Fruit fly (Drosophila melanogaster) whole organism: ENCODE data around the gene pico.

ENCODE experiments used
- CG8478 ChIP-seq: fragments of >200 bp; optimal IDR thresholded peaks from 2 replicates; lab custom pipeline; 2018; ENCODE audit warnings: inconsistent platforms
- Dll ChIP-seq: fragments of >200 bp; optimal IDR thresholded peaks from 2 replicates; lab custom pipeline; 2017
- EcR ChIP-seq, 2 experiments: fragments of >200 bp; optimal IDR thresholded peaks; 2 replicates each; lab custom pipeline; 2017; ENCODE audit warnings: missing biosample characterization in 2 of 2, missing genetic modification characterization in 2 of 2, missing genetic modification reagents in 2 of 2
- pan ChIP-seq: fragments of >200 bp; optimal IDR thresholded peaks from 2 replicates; lab custom pipeline; 2017
- psq ChIP-seq: fragments of >200 bp; optimal IDR thresholded peaks from 2 replicates; lab custom pipeline; 2017
- usp ChIP-seq: fragments of >200 bp; optimal IDR thresholded peaks from 2 replicates; lab custom pipeline; 2017; ENCODE audit warnings: missing biosample characterization, missing genetic modification characterization, mixed read lengths

The pico gene

dm6 chrX:19878342-19879204 is 26.7 kb upstream of the pico start:
- TF ChIP-seq psq (lab: Kevin White, UChicago) (no peak), Dll (lab: Kevin White, UChicago) (no peak), EcR (GFP tag; optimal IDR thresholded peaks at IDR 0.05; lab: Kevin White, UChicago) (no peak), usp (GFP tag; lab: Kevin White, UChicago) (no peak), CG8478 (lab: Kevin White, UChicago) (no peak), pan (lab: Kevin White, UChicago) (no peak)

dm6 chrX:19876836-19877468 is 25.1 kb upstream of the pico start:
- TF ChIP-seq EcR (GFP tag; optimal IDR thresholded peaks at IDR 0.05; lab: Kevin White, UChicago) (no peak), Dll (lab: Kevin White, UChicago) (peak; percentile 67)

dm6 chrX:19875629-19876028 is 23.8 kb upstream of the pico start:
- no peak for TF ChIP-seq EcR (GFP tag; optimal IDR thresholded peaks at IDR 0.05; lab: Kevin White, UChicago)

dm6 chrX:19875059-19875458 is 23.2 kb upstream of the pico start:
- TF ChIP-seq pan (lab: Kevin White, UChicago): no peak
- no peak for TF ChIP-seq Dll (lab: Kevin White, UChicago)
- no peak for TF ChIP-seq EcR (GFP tag; optimal IDR thresholded peaks at IDR 0.05; lab: Kevin White, UChicago)
- TF ChIP-seq usp (GFP tag; lab: Kevin White, UChicago): no peak
- no peak for TF ChIP-seq psq (lab: Kevin White, UChicago)
- TF ChIP-seq CG8478 (lab: Kevin White, UChicago): no peak

- TF ChIP-seq usp (GFP tag; lab: Kevin White, UChicago) (no peak), EcR (GFP tag; optimal IDR thresholded peaks at IDR 0.05; lab: Kevin White, UChicago) (no peak), psq (lab: Kevin White, UChicago) (no peak), Dll (lab: Kevin White, UChicago) (no peak), CG8478 (lab: Kevin White, UChicago) (no peak)
Observed at dm6 chrX:19867007-19867406, 15.1 kb upstream of the pico start.

- TF ChIP-seq EcR (GFP tag; optimal IDR thresholded peaks at IDR 0.05; lab: Kevin White, UChicago): no peak
- TF ChIP-seq psq (lab: Kevin White, UChicago): no peak
- peak; percentile 67 for TF ChIP-seq CG8478 (lab: Kevin White, UChicago)
- peak; percentile 71 for TF ChIP-seq Dll (lab: Kevin White, UChicago)
Observed at dm6 chrX:19866145-19866972, 14.5 kb upstream of the pico start, which contains the start of gene Hers. Gene Hers, plus strand, starts transcription at chrX:19866146.

dm6 chrX:19865389-19866144 is 13.7 kb upstream of the pico start, which contains the start of gene THADA:
Gene THADA, minus strand, starts transcription at chrX:19865524.
- TF ChIP-seq pan (lab: Kevin White, UChicago) (no peak), psq (lab: Kevin White, UChicago) (no peak), usp (GFP tag; lab: Kevin White, UChicago) (no peak), CG8478 (lab: Kevin White, UChicago) (no peak), EcR (GFP tag; optimal IDR thresholded peaks at IDR 0.05; lab: Kevin White, UChicago) (no peak), Dll (lab: Kevin White, UChicago) (no peak)

- TF ChIP-seq CG8478 (lab: Kevin White, UChicago) (no peak), usp (GFP tag; lab: Kevin White, UChicago) (no peak), pan (lab: Kevin White, UChicago) (no peak), EcR (GFP tag; optimal IDR thresholded peaks at IDR 0.05; lab: Kevin White, UChicago) (no peak), psq (lab: Kevin White, UChicago) (no peak), Dll (lab: Kevin White, UChicago) (no peak)
Observed at dm6 chrX:19859331-19859730, 7.5 kb upstream of the pico start.

dm6 chrX:19851095-19851988 is 517 bp downstream of the pico start:
- no peak for TF ChIP-seq pan (lab: Kevin White, UChicago)
- TF ChIP-seq CG8478 (lab: Kevin White, UChicago): peak; percentile 43
- TF ChIP-seq psq (lab: Kevin White, UChicago): no peak
- TF ChIP-seq EcR (GFP tag; optimal IDR thresholded peaks at IDR 0.05; lab: Kevin White, UChicago): no peak
- peak; percentile 73 for TF ChIP-seq Dll (lab: Kevin White, UChicago)
- TF ChIP-seq usp (GFP tag; lab: Kevin White, UChicago): no peak
